Fruit fly (Drosophila melanogaster) whole organism, prepupa: Measurements from ENCODE around the gene CG44270.

Experiments used
- CG10631 ChIP-seq: fragments of 200-800 bp; sonication (Bioruptor generic); optimal IDR thresholded peaks from 2 replicates; lab custom pipeline; 2016; ENCODE audit warnings: missing biosample characterization, missing genetic modification characterization
- CG10669 ChIP-seq: fragments of 200-800 bp; sonication (Bioruptor generic); optimal IDR thresholded peaks from 3 replicates; lab custom pipeline; 2018; ENCODE audit warnings: missing biosample characterization, mild to moderate bottlenecking, missing genetic modification characterization, moderate library complexity
- CG11294 ChIP-seq: fragments of 200-800 bp; sonication (Bioruptor generic); IDR thresholded peaks from 2 replicates; pipeline ENCODE4 v1.3.6; 2022; ENCODE audit warnings: missing biosample characterization, missing genetic modification characterization
- CG11762 ChIP-seq: fragments of 200-800 bp; sonication (Bioruptor generic); optimal IDR thresholded peaks from 3 replicates; lab custom pipeline; 2016; ENCODE audit warnings: missing biosample characterization, missing genetic modification characterization; ENCODE audit not compliant: insufficient read depth
- CG11902 ChIP-seq: fragments of 200-800 bp; sonication (Bioruptor generic); optimal IDR thresholded peaks from 3 replicates; lab custom pipeline; 2016; ENCODE audit warnings: missing biosample characterization, missing genetic modification characterization
- CG15336 ChIP-seq: fragments of 200-800 bp; sonication (Bioruptor generic); IDR thresholded peaks from 2 replicates; pipeline ENCODE4 v1.3.6; 2022; ENCODE audit warnings: missing biosample characterization, missing genetic modification characterization
- CG1621 ChIP-seq: fragments of 200-800 bp; sonication (Bioruptor generic); optimal IDR thresholded peaks from 3 replicates; lab custom pipeline; 2018; ENCODE audit warnings: missing biosample characterization, mild to moderate bottlenecking, missing genetic modification characterization
- CG16779 ChIP-seq: fragments of 200-800 bp; sonication (Bioruptor generic); optimal IDR thresholded peaks from 3 replicates; lab custom pipeline; 2017; ENCODE audit warnings: missing biosample characterization, mild to moderate bottlenecking, missing genetic modification characterization
- CG3032 ChIP-seq: fragments of 200-800 bp; optimal IDR thresholded peaks from 2 replicates; lab custom pipeline; 2019; ENCODE audit warnings: missing biosample characterization, mild to moderate bottlenecking, missing genetic modification characterization, moderate library complexity
- CG31627 ChIP-seq: fragments of 200-800 bp; sonication (Bioruptor generic); optimal IDR thresholded peaks from 3 replicates; lab custom pipeline; 2016; ENCODE audit warnings: missing biosample characterization, missing genetic modification characterization
- CG32006 ChIP-seq: fragments of 200-800 bp; sonication (Bioruptor generic); optimal IDR thresholded peaks from 3 replicates; lab custom pipeline; 2017; ENCODE audit warnings: missing biosample characterization, mild to moderate bottlenecking, missing genetic modification characterization
- CG34406 ChIP-seq: fragments of 200-800 bp; sonication (Bioruptor generic); optimal IDR thresholded peaks from 3 replicates; lab custom pipeline; 2016; ENCODE audit warnings: missing biosample characterization, missing genetic modification characterization
- CG3919 ChIP-seq: fragments of 200-800 bp; sonication (Bioruptor generic); optimal IDR thresholded peaks from 3 replicates; lab custom pipeline; 2016; ENCODE audit warnings: missing biosample characterization, missing genetic modification characterization
- CG4318 ChIP-seq: fragments of 200-800 bp; sonication (Bioruptor generic); optimal IDR thresholded peaks from 3 replicates; lab custom pipeline; 2017; ENCODE audit warnings: missing biosample characterization, mild to moderate bottlenecking, missing genetic modification characterization
- CG6163 ChIP-seq: fragments of 200-800 bp; sonication (Bioruptor generic); IDR thresholded peaks from 3 replicates; pipeline ENCODE4 v1.3.6; 2022; ENCODE audit warnings: missing biosample characterization, missing genetic modification characterization
- CG6276 ChIP-seq: fragments of 200-800 bp; sonication (Bioruptor generic); optimal IDR thresholded peaks from 2 replicates; lab custom pipeline; 2017; ENCODE audit warnings: missing biosample characterization, mild to moderate bottlenecking, missing genetic modification characterization
- CG6792 ChIP-seq: fragments of 200-800 bp; sonication (Bioruptor generic); optimal IDR thresholded peaks from 3 replicates; lab custom pipeline; 2016; ENCODE audit warnings: missing biosample characterization, missing genetic modification characterization
- CG6854 ChIP-seq: fragments of 200-800 bp; sonication (Bioruptor generic); optimal IDR thresholded peaks from 2 replicates; lab custom pipeline; 2017; ENCODE audit warnings: missing biosample characterization, mild to moderate bottlenecking, missing genetic modification characterization
- CG7368 ChIP-seq: fragments of 200-800 bp; sonication (Bioruptor generic); optimal IDR thresholded peaks from 3 replicates; lab custom pipeline; 2016; ENCODE audit warnings: missing biosample characterization, missing genetic modification characterization
- CG8119 ChIP-seq: fragments of 200-800 bp; sonication (Bioruptor generic); IDR thresholded peaks from 3 replicates; pipeline ENCODE4 v1.3.6; 2022; ENCODE audit warnings: missing biosample characterization, missing genetic modification characterization
- CG8319 ChIP-seq: fragments of 200-800 bp; sonication (Bioruptor generic); optimal IDR thresholded peaks from 3 replicates; lab custom pipeline; 2016; ENCODE audit warnings: missing biosample characterization, missing genetic modification characterization
- CG8632 ChIP-seq: fragments of 200-800 bp; sonication (Bioruptor generic); optimal IDR thresholded peaks from 3 replicates; lab custom pipeline; 2016; ENCODE audit warnings: missing biosample characterization, missing genetic modification characterization
- Eip75B ChIP-seq: fragments of 200-800 bp; sonication (Bioruptor generic); optimal IDR thresholded peaks from 3 replicates; lab custom pipeline; 2016; ENCODE audit warnings: missing biosample characterization, missing genetic modification characterization
- Eip78C ChIP-seq: fragments of 200-800 bp; sonication (Bioruptor generic); peaks from one replicate; lab custom pipeline; 2016; ENCODE audit warnings: missing biosample characterization, missing genetic modification characterization
- Eip93F ChIP-seq: fragments of 200-800 bp; sonication (Bioruptor generic); optimal IDR thresholded peaks from 2 replicates; lab custom pipeline; 2016; ENCODE audit warnings: missing biosample characterization, mild to moderate bottlenecking, missing genetic modification characterization
- Ets96B ChIP-seq: fragments of 200-800 bp; optimal IDR thresholded peaks from 2 replicates; lab custom pipeline; 2019; ENCODE audit warnings: missing biosample characterization, mild to moderate bottlenecking, missing genetic modification characterization, moderate library complexity
- Hr38 ChIP-seq: sonication (Bioruptor generic); optimal IDR thresholded peaks from 2 replicates; lab custom pipeline; 2016; ENCODE audit warnings: missing biosample characterization, missing genetic modification characterization
- Hr39 ChIP-seq: fragments of 200-800 bp; sonication (Bioruptor generic); optimal IDR thresholded peaks from 2 replicates; lab custom pipeline; 2016; ENCODE audit warnings: missing biosample characterization, missing genetic modification characterization
- Hr4 ChIP-seq: fragments of 200-800 bp; sonication (Bioruptor generic); optimal IDR thresholded peaks from 3 replicates; lab custom pipeline; 2016; ENCODE audit warnings: missing biosample characterization, missing genetic modification characterization
- Lpt ChIP-seq: fragments of 200-800 bp; sonication (Bioruptor generic); optimal IDR thresholded peaks from 3 replicates; lab custom pipeline; 2016; ENCODE audit warnings: missing biosample characterization, missing genetic modification characterization
- OdsH ChIP-seq: fragments of 200-800 bp; sonication (Bioruptor generic); optimal IDR thresholded peaks from 3 replicates; lab custom pipeline; 2016; ENCODE audit warnings: missing biosample characterization, missing genetic modification characterization
- Smox ChIP-seq: fragments of 200-800 bp; sonication (Bioruptor generic); optimal IDR thresholded peaks from 3 replicates; lab custom pipeline; 2016; ENCODE audit warnings: missing biosample characterization, missing genetic modification characterization
- Sox14 ChIP-seq: fragments of 200-800 bp; sonication (Bioruptor generic); optimal IDR thresholded peaks from 3 replicates; lab custom pipeline; 2016; ENCODE audit warnings: missing biosample characterization, missing genetic modification characterization
- achi ChIP-seq: fragments of 200-800 bp; sonication (Bioruptor generic); optimal IDR thresholded peaks from 3 replicates; lab custom pipeline; 2016; ENCODE audit warnings: missing biosample characterization, missing genetic modification characterization
- acj6 ChIP-seq: fragments of 200-800 bp; sonication (Bioruptor generic); optimal IDR thresholded peaks from 3 replicates; lab custom pipeline; 2016; ENCODE audit warnings: missing biosample characterization, missing genetic modification characterization
- cyc ChIP-seq: fragments of 200-800 bp; sonication (Bioruptor generic); optimal IDR thresholded peaks from 3 replicates; lab custom pipeline; 2016; ENCODE audit warnings: missing biosample characterization, missing genetic modification characterization
- dac ChIP-seq: fragments of 200-800 bp; sonication (Bioruptor generic); optimal IDR thresholded peaks from 2 replicates; lab custom pipeline; 2017; ENCODE audit warnings: missing biosample characterization, mild to moderate bottlenecking, missing genetic modification characterization
- dsx ChIP-seq: fragments of 200-800 bp; optimal IDR thresholded peaks from 3 replicates; lab custom pipeline; 2019; ENCODE audit warnings: missing biosample characterization, mild to moderate bottlenecking, missing genetic modification characterization, moderate library complexity; ENCODE audit not compliant: poor library complexity, severe bottlenecking
- eg ChIP-seq: fragments of 200-800 bp; sonication (Bioruptor generic); IDR thresholded peaks from 3 replicates; pipeline ENCODE4 v1.3.6; 2022; ENCODE audit warnings: missing biosample characterization, missing genetic modification characterization
- esn ChIP-seq: fragments of 200-800 bp; sonication (Bioruptor generic); optimal IDR thresholded peaks from 2 replicates; lab custom pipeline; 2016; ENCODE audit warnings: missing biosample characterization, mild to moderate bottlenecking, missing genetic modification characterization, moderate library complexity
- fd59A ChIP-seq: fragments of 200-800 bp; sonication (Bioruptor generic); optimal IDR thresholded peaks from 2 replicates; lab custom pipeline; 2017; ENCODE audit warnings: missing biosample characterization, mild to moderate bottlenecking, missing genetic modification characterization, missing genetic modification reagents
- fd85E ChIP-seq: fragments of 200-800 bp; sonication (Bioruptor generic); optimal IDR thresholded peaks from 3 replicates; lab custom pipeline; 2016; ENCODE audit warnings: missing biosample characterization, missing genetic modification characterization
- fkh ChIP-seq: fragments of 200-800 bp; sonication (Bioruptor generic); optimal IDR thresholded peaks from 3 replicates; lab custom pipeline; 2017; ENCODE audit warnings: missing biosample characterization, mild to moderate bottlenecking, missing genetic modification characterization, moderate library complexity
- net ChIP-seq: fragments of 200-800 bp; sonication (Bioruptor generic); optimal IDR thresholded peaks from 3 replicates; lab custom pipeline; 2016; ENCODE audit warnings: missing biosample characterization, missing genetic modification characterization
- pdm3 ChIP-seq: fragments of 200-800 bp; sonication (Bioruptor generic); optimal IDR thresholded peaks from 3 replicates; lab custom pipeline; 2016; ENCODE audit warnings: missing biosample characterization, missing genetic modification characterization
- ss ChIP-seq, 2 experiments: fragments of 200-800 bp; sonication (Bioruptor generic); optimal IDR thresholded peaks; 2 replicates in 1 of 2; 3 replicates in 1 of 2; lab custom pipeline; 2017 to 2018; ENCODE audit warnings: mild to moderate bottlenecking in 2 of 2, missing biosample characterization in 2 of 2, missing genetic modification characterization in 2 of 2, moderate library complexity in 1 of 2
- svp ChIP-seq: fragments of 200-800 bp; sonication (Bioruptor generic); peaks from one replicate; lab custom pipeline; 2016; ENCODE audit warnings: missing biosample characterization, missing genetic modification characterization
- topi ChIP-seq: fragments of 200-800 bp; sonication (Bioruptor generic); optimal IDR thresholded peaks from 3 replicates; lab custom pipeline; 2016; ENCODE audit warnings: missing biosample characterization, missing genetic modification characterization
- vri ChIP-seq: fragments of 200-800 bp; sonication (Bioruptor generic); optimal IDR thresholded peaks from 3 replicates; lab custom pipeline; 2016; ENCODE audit warnings: missing biosample characterization, mild to moderate bottlenecking, missing genetic modification characterization

The CG44270 gene

DNA sequence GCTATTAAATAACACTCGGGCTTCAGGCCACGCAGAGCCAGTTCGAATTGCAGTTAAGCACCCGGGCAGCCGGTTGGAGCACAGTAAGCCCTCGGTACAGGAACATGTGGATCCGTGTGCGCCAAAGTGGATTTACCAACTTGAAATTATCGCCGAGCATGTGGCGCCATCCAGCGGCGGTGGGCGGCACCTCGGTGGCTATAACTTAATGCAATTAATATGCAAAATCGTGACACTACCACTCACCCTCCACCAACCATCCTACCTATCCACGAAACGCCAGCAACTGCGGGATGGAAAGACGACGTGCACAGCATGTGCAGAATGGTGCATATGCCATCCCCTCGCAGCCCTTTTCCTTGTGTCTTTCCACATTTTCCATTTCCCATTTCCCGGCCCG is 42.7 kb upstream of the CG44270 start:
- no peak for TF ChIP-seq CG3919 (GFP tag; lab: Kevin White, UChicago)
- TF ChIP-seq CG3032, result no peak
- peak; percentile 21 for TF ChIP-seq Eip78C (GFP tag; lab: Kevin White, UChicago)
- no peak for TF ChIP-seq CG6163 (GFP tag; lab: Robert Waterston, UW)
- no peak for TF ChIP-seq Smox
- no peak for TF ChIP-seq topi

DNA sequence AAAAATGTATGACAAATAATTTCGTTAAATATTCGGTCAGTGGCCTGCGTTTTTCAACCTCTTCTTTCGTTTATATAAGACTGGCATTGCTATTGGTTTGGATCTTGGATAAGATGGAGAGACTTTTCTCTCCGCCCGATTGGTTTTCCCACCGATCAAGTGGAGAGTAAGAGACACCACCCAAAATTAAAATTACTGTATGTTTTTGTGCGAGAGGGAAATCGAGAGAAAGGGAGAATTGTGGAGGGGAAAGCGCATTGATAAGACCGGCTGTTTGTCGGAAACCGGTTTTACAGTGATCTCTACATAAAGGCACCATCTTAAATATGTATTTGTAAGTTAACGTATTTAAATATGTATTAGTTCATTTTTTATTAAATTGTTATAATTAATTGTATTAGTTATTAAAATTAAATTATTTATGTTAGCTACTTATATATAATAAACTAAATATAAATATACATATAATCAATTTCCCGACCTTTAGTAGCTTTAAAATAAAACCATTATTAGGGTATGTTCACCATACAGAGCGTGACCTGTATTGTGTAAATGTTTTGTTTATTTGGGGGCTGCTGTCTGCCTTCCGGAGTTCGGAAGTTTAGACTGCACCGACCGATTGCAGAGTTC is 36.3 kb upstream of the CG44270 start, which contains the start of gene CG34007:
TSS of gene CG34007 (plus strand) at position 608 of the 630 bp plus-strand sequence.
- TF ChIP-seq CG31627 (GFP tag; lab: Kevin White, UChicago) (no peak), Ets96B (tag; lab: Kevin White, UChicago) (peak; percentile 8), CG11902 (GFP tag; lab: Kevin White, UChicago) (peak; percentile 21), pdm3 (GFP tag; lab: Kevin White, UChicago) (no peak), CG10669 (GFP tag; lab: Kevin White, UChicago) (no peak), CG6276 (GFP tag; lab: Kevin White, UChicago) (peak; percentile 60), Eip78C (GFP tag; lab: Kevin White, UChicago) (peak; percentile 63), Eip93F (GFP tag; lab: Kevin White, UChicago) (no peak), eg (GFP tag; lab: Robert Waterston, UW) (peak; percentile 64), CG8319 (GFP tag; lab: Kevin White, UChicago) (no peak), topi (no peak), Smox (no peak), Sox14 (GFP tag; lab: Kevin White, UChicago) (peak; percentile 18), fkh (GFP tag; lab: Kevin White, UChicago) (peak; percentile 85), CG10631 (GFP tag; lab: Kevin White, UChicago) (peak; percentile 50), fd59A (GFP tag; lab: Kevin White, UChicago) (no peak), net (GFP tag; lab: Kevin White, UChicago) (peak; percentile 10), acj6 (GFP tag; lab: Kevin White, UChicago) (peak; percentile 35), fd85E (GFP tag; lab: Kevin White, UChicago) (no peak), CG3032 (no peak), vri (GFP tag; lab: Kevin White, UChicago) (no peak), Lpt (GFP tag; lab: Kevin White, UChicago) (no peak), OdsH (GFP tag; lab: Kevin White, UChicago) (peak; percentile 54), Eip75B (no peak), CG7368 (GFP tag; lab: Kevin White, UChicago) (no peak), esn (GFP tag; lab: Kevin White, UChicago) (no peak), CG6792 (GFP tag; lab: Kevin White, UChicago) (peak; percentile 35), CG32006 (GFP tag; lab: Kevin White, UChicago) (peak; percentile 84), CG34406 (GFP tag; lab: Kevin White, UChicago) (peak; percentile 51), CG11294 (GFP tag; lab: Robert Waterston, UW) (no peak), CG11762 (no peak), CG3919 (GFP tag; lab: Kevin White, UChicago) (peak; percentile 5), CG6163 (GFP tag; lab: Robert Waterston, UW) (0 out of 3 replicates have a peak, but pooled peaks have one; percentile 9), CG4318 (GFP tag; lab: Kevin White, UChicago) (peak; percentile 56), Hr38 (no peak), svp (peak; percentile 54), dsx (GFP tag; lab: Kevin White, UChicago) (no peak), CG8119 (GFP tag; lab: Robert Waterston, UW) (peak; percentile 88), dac (GFP tag; lab: Kevin White, UChicago) (no peak), CG1621 (no peak), ss (GFP tag; optimal IDR thresholded peaks at IDR 0.05; lab: Kevin White, UChicago) (no peak), cyc (no peak), Hr4 (GFP tag; lab: Kevin White, UChicago) (peak; percentile 18), CG8632 (GFP tag; lab: Kevin White, UChicago) (peak; percentile 37), Hr39 (no peak), CG16779 (no peak), achi (GFP tag; lab: Kevin White, UChicago) (peak; percentile 55), CG15336 (peak; percentile 73), CG6854 (GFP tag; lab: Kevin White, UChicago) (peak; percentile 14)
